Fruit fly (Drosophila melanogaster) whole organism, pupa: ENCODE measurements around the gene CG12171.

Experiments used
- CG10348 ChIP-seq: fragments of 200-800 bp; sonication (Bioruptor generic); IDR thresholded peaks from 2 replicates; pipeline ENCODE4 v1.3.6; 2022; ENCODE audit warnings: missing biosample characterization, missing genetic modification characterization
- CG12605 ChIP-seq: fragments of 200-800 bp; sonication (Bioruptor generic); IDR thresholded peaks from 2 replicates; pipeline ENCODE4 v1.3.6; 2022; ENCODE audit warnings: missing biosample characterization, missing genetic modification characterization
- CG13204 ChIP-seq: fragments of 200-800 bp; sonication (Bioruptor generic); optimal IDR thresholded peaks from 2 replicates; lab custom pipeline; 2018; ENCODE audit warnings: missing biosample characterization, mild to moderate bottlenecking, missing genetic modification characterization, moderate library complexity
- CG14655 ChIP-seq: fragments of 200-800 bp; sonication (Bioruptor generic); optimal IDR thresholded peaks from 3 replicates; lab custom pipeline; 2017; ENCODE audit warnings: mild to moderate bottlenecking, missing biosample characterization, missing genetic modification reagents, missing genetic modification characterization
- CG15710 ChIP-seq: fragments of 200-800 bp; sonication (Bioruptor generic); optimal IDR thresholded peaks from 2 replicates; lab custom pipeline; 2018; ENCODE audit warnings: missing biosample characterization, mild to moderate bottlenecking, missing genetic modification characterization, moderate library complexity
- CG17806 ChIP-seq: fragments of 200-800 bp; sonication (Bioruptor generic); optimal IDR thresholded peaks from 2 replicates; lab custom pipeline; 2018; ENCODE audit warnings: missing biosample characterization, mild to moderate bottlenecking, missing genetic modification characterization, moderate library complexity
- CG32121 ChIP-seq: fragments of 200-800 bp; sonication (Bioruptor generic); IDR thresholded peaks from 2 replicates; pipeline ENCODE4 v1.3.6; 2022; ENCODE audit warnings: missing biosample characterization, missing genetic modification characterization
- CG34367 ChIP-seq: fragments of 200-800 bp; sonication (Bioruptor generic); optimal IDR thresholded peaks from 2 replicates; lab custom pipeline; 2018; ENCODE audit warnings: missing biosample characterization, mild to moderate bottlenecking, missing genetic modification characterization
- CG4496 ChIP-seq: fragments of 200-800 bp; sonication (Bioruptor generic); IDR thresholded peaks from 3 replicates; pipeline ENCODE4 v1.3.6; 2022; ENCODE audit warnings: missing biosample characterization, missing genetic modification characterization
- CG8159 ChIP-seq: fragments of 200-800 bp; sonication (Bioruptor generic); optimal IDR thresholded peaks from 3 replicates; lab custom pipeline; 2018; ENCODE audit warnings: missing biosample characterization, mild to moderate bottlenecking, missing genetic modification characterization, moderate library complexity
- CG8301 ChIP-seq: fragments of 200-800 bp; sonication (Bioruptor generic); optimal IDR thresholded peaks from 2 replicates; lab custom pipeline; 2018; ENCODE audit warnings: missing biosample characterization, mild to moderate bottlenecking, missing genetic modification characterization
- CG9948 ChIP-seq: fragments of 200-800 bp; sonication (Bioruptor generic); optimal IDR thresholded peaks from 2 replicates; lab custom pipeline; 2018; ENCODE audit warnings: missing biosample characterization, mild to moderate bottlenecking, missing genetic modification characterization, moderate library complexity
- D1 ChIP-seq: fragments of 200-800 bp; sonication (Bioruptor generic); optimal IDR thresholded peaks from 2 replicates; lab custom pipeline; 2018; ENCODE audit warnings: missing biosample characterization, mild to moderate bottlenecking, missing genetic modification characterization, moderate library complexity
- EcR ChIP-seq: fragments of 200-800 bp; sonication (Bioruptor generic); optimal IDR thresholded peaks from 3 replicates; lab custom pipeline; 2019; ENCODE audit warnings: missing biosample characterization, missing genetic modification characterization, mild to moderate bottlenecking, moderate library complexity, missing genetic modification reagents
- Ets98B ChIP-seq: fragments of 200-800 bp; sonication (Bioruptor generic); IDR thresholded peaks from 2 replicates; pipeline ENCODE4 v1.3.6; 2022; ENCODE audit warnings: missing biosample characterization, missing genetic modification characterization
- Pif1A ChIP-seq: fragments of 200-800 bp; sonication (Bioruptor generic); optimal IDR thresholded peaks from 3 replicates; lab custom pipeline; 2016; ENCODE audit warnings: missing biosample characterization, missing genetic modification characterization
- Pif1B ChIP-seq: fragments of 200-800 bp; sonication (Bioruptor generic); optimal IDR thresholded peaks from 3 replicates; lab custom pipeline; 2016; ENCODE audit warnings: missing biosample characterization, missing genetic modification characterization
- Snoo ChIP-seq: fragments of 200-800 bp; sonication (Bioruptor generic); optimal IDR thresholded peaks from 3 replicates; lab custom pipeline; 2017; ENCODE audit warnings: missing biosample characterization, mild to moderate bottlenecking, missing genetic modification characterization, inconsistent platforms
- fd96Ca ChIP-seq: fragments of 200-800 bp; sonication (Bioruptor generic); IDR thresholded peaks from 3 replicates; pipeline ENCODE4 v1.3.6; 2022; ENCODE audit warnings: missing biosample characterization, missing genetic modification characterization
- gl ChIP-seq: fragments of 200-800 bp; sonication (Bioruptor generic); optimal IDR thresholded peaks from 2 replicates; lab custom pipeline; 2018; ENCODE audit warnings: missing biosample characterization, mild to moderate bottlenecking, missing genetic modification characterization
- rn ChIP-seq: fragments of 200-800 bp; sonication (Bioruptor generic); IDR thresholded peaks from 2 replicates; pipeline ENCODE4 v1.3.6; 2022; ENCODE audit warnings: missing biosample characterization, missing genetic modification characterization

CG12171 gene

dm6 chr3R:5599521-5600360 lies 33.7 kb upstream of the CG12171 start:
- TF ChIP-seq Snoo (no peak), CG10348 (GFP tag; lab: Robert Waterston, UW) (no peak), Ets98B (GFP tag; lab: Robert Waterston, UW) (no peak), CG14655 (GFP tag; lab: Kevin White, UChicago) (no peak), EcR (GFP tag; lab: Kevin White, UChicago) (no peak), CG8159 (tag; lab: Kevin White, UChicago) (no peak), CG4496 (no peak), CG17806 (no peak), Pif1A (GFP tag; lab: Kevin White, UChicago) (no peak)

- TF ChIP-seq CG32121 (GFP tag; lab: Robert Waterston, UW) (no peak), CG15710 (tag; lab: Kevin White, UChicago) (no peak), Snoo (no peak), Ets98B (GFP tag; lab: Robert Waterston, UW) (no peak), EcR (GFP tag; lab: Kevin White, UChicago) (peak; percentile 54), CG34367 (tag; lab: Kevin White, UChicago) (peak; percentile 9)
Measured at dm6 chr3R:5600361-5601043, 32.9 kb upstream of the CG12171 start.

dm6 chr3R:5601044-5601523 lies 32.3 kb upstream of the CG12171 start, which contains the start of the genes kra and SecS:
kra (minus strand) TSS chr3R:5601136.
SecS (plus strand) TSS chr3R:5601433.
- TF ChIP-seq CG8301 (tag; lab: Kevin White, UChicago): peak; percentile 11
- TF ChIP-seq CG10348 (GFP tag; lab: Robert Waterston, UW): no peak
- TF ChIP-seq Snoo: peak; percentile 35
- TF ChIP-seq CG12605 (GFP tag; lab: Robert Waterston, UW): no peak
- no peak for TF ChIP-seq Ets98B (GFP tag; lab: Robert Waterston, UW)
- TF ChIP-seq gl (tag; lab: Kevin White, UChicago): no peak
- TF ChIP-seq CG14655 (GFP tag; lab: Kevin White, UChicago): no peak
- TF ChIP-seq CG17806: peak; percentile 29
- TF ChIP-seq CG34367 (tag; lab: Kevin White, UChicago): peak; percentile 11
- TF ChIP-seq D1: no peak
- no peak for TF ChIP-seq CG32121 (GFP tag; lab: Robert Waterston, UW)
- TF ChIP-seq CG4496: no peak
- no peak for TF ChIP-seq CG13204 (GFP tag; lab: Kevin White, UChicago)
- peak; percentile 32 for TF ChIP-seq CG8159 (tag; lab: Kevin White, UChicago)
- no peak for TF ChIP-seq Pif1A (GFP tag; lab: Kevin White, UChicago)
- TF ChIP-seq CG15710 (tag; lab: Kevin White, UChicago): peak; percentile 38
- TF ChIP-seq rn (GFP tag; lab: Robert Waterston, UW): no peak
- no peak for TF ChIP-seq Pif1B (GFP tag; lab: Kevin White, UChicago)
- no peak for TF ChIP-seq EcR (GFP tag; lab: Kevin White, UChicago)
- no peak for TF ChIP-seq fd96Ca
- peak; percentile 40 for TF ChIP-seq CG9948 (tag; lab: Kevin White, UChicago)

dm6 chr3R:5606477-5606876 lies 26.9 kb upstream of the CG12171 start, which contains the start of gene asl:
asl (minus strand) TSS chr3R:5606543.
- TF ChIP-seq Ets98B (GFP tag; lab: Robert Waterston, UW): peak; percentile 69
- no peak for TF ChIP-seq Pif1B (GFP tag; lab: Kevin White, UChicago)
- TF ChIP-seq CG4496: peak; percentile 58; the same call in 1 of the 3 replicates
- TF ChIP-seq fd96Ca: peak; percentile 73
- TF ChIP-seq CG12605 (GFP tag; lab: Robert Waterston, UW): no peak
- TF ChIP-seq CG15710 (tag; lab: Kevin White, UChicago): peak; percentile 54
- peak; percentile 62; the same call in 1 of the 2 replicates for TF ChIP-seq CG32121 (GFP tag; lab: Robert Waterston, UW)
- peak; percentile 39 for TF ChIP-seq CG9948 (tag; lab: Kevin White, UChicago)
- peak; percentile 40 for TF ChIP-seq Snoo
- TF ChIP-seq rn (GFP tag; lab: Robert Waterston, UW): no peak
- TF ChIP-seq CG17806: peak; percentile 55
- peak; percentile 66 for TF ChIP-seq CG8159 (tag; lab: Kevin White, UChicago)

dm6 chr3R:5608422-5608821 lies 25.0 kb upstream of the CG12171 start:
- TF ChIP-seq fd96Ca (0 out of 3 replicates have a peak, but pooled peaks have one; percentile 38), CG10348 (GFP tag; lab: Robert Waterston, UW) (no peak)
- TF ChIP-seq, all 21 proteins: peak for 1

dm6 chr3R:5610656-5611055 lies 22.8 kb upstream of the CG12171 start:
- no peak for TF ChIP-seq Pif1A (GFP tag; lab: Kevin White, UChicago)
- no peak for TF ChIP-seq D1
- TF ChIP-seq CG15710 (tag; lab: Kevin White, UChicago): no peak
- no peak for TF ChIP-seq Snoo
- no peak for TF ChIP-seq CG8301 (tag; lab: Kevin White, UChicago)
- no peak for TF ChIP-seq CG9948 (tag; lab: Kevin White, UChicago)
- TF ChIP-seq rn (GFP tag; lab: Robert Waterston, UW): no peak
- no peak for TF ChIP-seq CG34367 (tag; lab: Kevin White, UChicago)
- no peak for TF ChIP-seq EcR (GFP tag; lab: Kevin White, UChicago)
- no peak for TF ChIP-seq CG13204 (GFP tag; lab: Kevin White, UChicago)
- no peak for TF ChIP-seq CG32121 (GFP tag; lab: Robert Waterston, UW)
